Worm (Caenorhabditis elegans) whole organism, late embryonic: ENCODE data around the gene ZK470.1.

Experiments
- Y22D7AL.16 ChIP-seq: sonication (generic microtip); optimal IDR thresholded peaks from 2 replicates; lab custom pipeline; 2016; ENCODE audit warnings: missing genetic modification characterization, missing compliant biosample characterization
- fkh-10 ChIP-seq: fragments of 150-350 bp; optimal IDR thresholded peaks from 2 replicates; lab custom pipeline; 2014; ENCODE audit warnings: missing biosample characterization, missing genetic modification reagents, missing genetic modification characterization
- mec-3 ChIP-seq: sonication (generic microtip); optimal IDR thresholded peaks from 2 replicates; lab custom pipeline; 2016; ENCODE audit warnings: borderline replicate concordance, missing genetic modification characterization, missing compliant biosample characterization
- nfya-1 ChIP-seq: sonication (generic microtip); optimal IDR thresholded peaks from 2 replicates; lab custom pipeline; 2017; ENCODE audit warnings: missing genetic modification characterization, mild to moderate bottlenecking, missing compliant biosample characterization, antibody characterized with exemption, moderate library complexity
- pag-3 ChIP-seq: sonication (generic microtip); optimal IDR thresholded peaks from 2 replicates; lab custom pipeline; 2016; ENCODE audit warnings: missing compliant biosample characterization, missing genetic modification characterization, borderline replicate concordance
- pha-2 ChIP-seq: sonication (generic microtip); optimal IDR thresholded peaks from 2 replicates; lab custom pipeline; 2017; ENCODE audit warnings: mild to moderate bottlenecking, missing genetic modification characterization, missing compliant biosample characterization
- pqm-1 ChIP-seq: sonication (generic microtip); optimal IDR thresholded peaks from 2 replicates; lab custom pipeline; 2016; ENCODE audit warnings: missing genetic modification characterization, missing compliant biosample characterization
- syd-9 ChIP-seq: sonication (generic microtip); optimal IDR thresholded peaks from 2 replicates; lab custom pipeline; 2016; ENCODE audit warnings: mild to moderate bottlenecking, missing genetic modification characterization, moderate library complexity, missing compliant biosample characterization

DNA sequence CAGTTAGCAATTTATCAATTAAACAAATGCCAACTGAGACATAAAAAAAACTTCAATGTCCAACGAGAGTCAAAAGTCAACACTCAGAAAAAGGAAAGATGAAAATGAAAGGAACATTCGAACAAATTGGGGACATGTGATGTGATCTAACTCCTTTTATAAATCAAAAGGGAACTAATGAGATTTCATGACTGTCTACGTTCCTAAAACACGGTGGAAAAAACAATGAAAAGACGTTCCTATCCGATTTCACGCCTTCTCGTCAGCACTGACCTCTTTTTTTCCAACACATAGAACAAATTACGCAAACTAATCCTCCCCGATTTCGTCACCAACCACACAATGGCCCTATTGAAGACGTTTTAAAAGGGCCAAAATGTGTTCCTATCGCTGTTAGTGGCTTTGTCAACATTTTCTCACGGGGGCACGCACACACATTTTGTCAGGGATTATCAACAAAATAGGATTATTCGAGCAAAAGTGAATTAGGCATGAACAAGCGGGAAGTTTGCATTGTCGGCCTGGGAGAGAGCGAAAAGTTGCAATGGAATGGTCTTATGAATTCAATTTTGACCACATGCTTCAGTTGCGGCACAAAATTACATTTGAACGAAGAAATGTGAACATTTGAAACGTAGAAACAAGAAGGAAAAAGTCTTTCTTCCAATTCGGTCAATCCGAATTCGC lies 4.2 kb upstream of the ZK470.1 start:
- TF ChIP-seq syd-9 (tag; lab: Kevin White, UChicago) (no peak), pha-2 (tag; lab: Kevin White, UChicago) (no peak), pqm-1 (tag; lab: Kevin White, UChicago) (no peak), fkh-10 (GFP tag; lab: Kevin White, UChicago) (no peak), nfya-1 (tag; lab: Kevin White, UChicago) (no peak), Y22D7AL.16 (tag; lab: Kevin White, UChicago) (no peak), mec-3 (tag; lab: Kevin White, UChicago) (no peak), pag-3 (tag; lab: Kevin White, UChicago) (no peak)
